Worm (Caenorhabditis elegans) whole organism, young adult: ENCODE data around the gene rab-14.

Experiments used
- zfh-2 ChIP-seq: fragments of 200-800 bp; sonication (Bioruptor generic); conservative IDR thresholded peaks from 2 replicates; pipeline ENCODE4 v1.3.6; 2022; ENCODE audit warnings: missing genetic modification reagents, missing genetic modification characterization, missing compliant biosample characterization
- ztf-26 ChIP-seq: sonication (generic microtip); optimal IDR thresholded peaks from 2 replicates; lab custom pipeline; 2017; ENCODE audit warnings: missing genetic modification characterization, missing compliant biosample characterization

DNA sequence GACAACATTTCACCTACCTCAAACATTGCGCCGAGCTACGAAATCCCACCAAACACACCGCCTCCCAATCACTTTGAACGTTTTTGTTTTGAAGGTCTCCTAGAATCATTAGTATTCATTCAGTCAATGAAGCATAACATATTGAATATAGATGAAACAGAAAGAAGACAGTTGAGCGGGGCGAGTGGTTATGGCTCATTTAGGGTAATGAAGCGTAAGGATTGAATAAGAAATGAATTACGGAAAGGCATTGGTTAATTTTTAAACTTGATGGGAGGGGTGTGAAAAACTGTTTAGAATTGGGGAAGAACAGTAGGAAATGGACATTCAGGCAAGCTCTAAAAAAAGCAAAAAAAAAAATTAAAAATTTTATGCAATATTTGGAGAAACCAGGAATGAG lies 48.6 kb downstream of the rab-14 start, which contains the start of gene lron-3:
- TF ChIP-seq ztf-26 (tag; lab: Kevin White, UChicago) (no peak), zfh-2 (GFP tag; lab: Robert Waterston, UW) (no peak)
